Worm (Caenorhabditis elegans) whole organism, L3 larva: Measurements from ENCODE around the gene clc-3.

Experiments
- ama-1 ChIP-seq: fragments of 150-350 bp; optimal IDR thresholded peaks from 2 replicates; lab custom pipeline; 2018
- ceh-16 ChIP-seq: sonication (generic microtip); optimal IDR thresholded peaks from 2 replicates; lab custom pipeline; 2017; ENCODE audit warnings: missing biosample characterization, missing genetic modification characterization
- ceh-82 ChIP-seq: fragments of 150-350 bp; optimal IDR thresholded peaks from 2 replicates; lab custom pipeline; 2014; ENCODE audit warnings: missing biosample characterization, missing genetic modification characterization
- daf-12 ChIP-seq: fragments of 150-350 bp; optimal IDR thresholded peaks from 2 replicates; lab custom pipeline; 2014; ENCODE audit warnings: missing biosample characterization, missing genetic modification reagents, missing genetic modification characterization
- elt-3 ChIP-seq, 3 experiments: fragments of 150-350 bp in 1 of 3; sonication (generic microtip) in 2 of 3; optimal IDR thresholded peaks; 2 replicates in 2 of 3; 4 replicates in 1 of 3; lab custom pipeline; 2014 to 2017; ENCODE audit warnings: missing biosample characterization in 3 of 3, missing genetic modification characterization in 3 of 3
- lin-39 ChIP-seq: fragments of 150-350 bp; optimal IDR thresholded peaks from 2 replicates; lab custom pipeline; 2018; ENCODE audit warnings: missing biosample characterization, missing genetic modification reagents, missing genetic modification characterization
- lsy-12 ChIP-seq: sonication (generic microtip); optimal IDR thresholded peaks from 2 replicates; lab custom pipeline; 2016; ENCODE audit warnings: mild to moderate bottlenecking, missing genetic modification characterization, missing compliant biosample characterization
- nhr-11 ChIP-seq: fragments of 150-350 bp; optimal IDR thresholded peaks from 2 replicates; lab custom pipeline; 2014; ENCODE audit warnings: missing biosample characterization, missing genetic modification characterization
- nhr-12 ChIP-seq: fragments of 150-350 bp; optimal IDR thresholded peaks from 2 replicates; lab custom pipeline; 2014; ENCODE audit warnings: missing biosample characterization, missing genetic modification characterization
- nhr-28 ChIP-seq: fragments of 150-350 bp; optimal IDR thresholded peaks from 2 replicates; lab custom pipeline; 2014; ENCODE audit warnings: missing biosample characterization, missing genetic modification characterization
- nhr-77 ChIP-seq: fragments of 150-350 bp; optimal IDR thresholded peaks from 2 replicates; lab custom pipeline; 2014; ENCODE audit warnings: missing biosample characterization, missing genetic modification characterization
- unc-62 ChIP-seq: fragments of 150-350 bp; sonication (generic microtip); optimal IDR thresholded peaks from 4 replicates; lab custom pipeline; 2014; ENCODE audit warnings: missing biosample characterization, missing genetic modification reagents, missing genetic modification characterization
- ztf-11 ChIP-seq: fragments of 150-350 bp; optimal IDR thresholded peaks from 2 replicates; lab custom pipeline; 2014; ENCODE audit warnings: missing biosample characterization, missing genetic modification characterization

- no peak for TF ChIP-seq lsy-12 (tag; lab: Kevin White, UChicago)
- TF ChIP-seq nhr-11: no peak
- TF ChIP-seq ceh-16: no peak
- TF ChIP-seq unc-62 (GFP tag; lab: Kevin White, UChicago): no peak
- TF ChIP-seq elt-3 (tag; optimal IDR thresholded peaks at IDR 0.05; lab: Kevin White, UChicago): no peak
- TF ChIP-seq daf-12 (tag; lab: Kevin White, UChicago): no peak
- no peak for TF ChIP-seq ztf-11 (tag; lab: Kevin White, UChicago)
- TF ChIP-seq ceh-82 (tag; lab: Kevin White, UChicago): no peak
- no peak for TF ChIP-seq nhr-12 (tag; lab: Kevin White, UChicago)
- TF ChIP-seq nhr-77 (tag; lab: Kevin White, UChicago): no peak
- TF ChIP-seq nhr-28 (tag; lab: Kevin White, UChicago): no peak
- no peak for TF ChIP-seq ama-1 (lab: Kevin White, UChicago)
- TF ChIP-seq lin-39 (tag; lab: Kevin White, UChicago): no peak
Observed at ce11 chrX:3339882-3340281, 34.7 kb downstream of the clc-3 start.
